Worm (Caenorhabditis elegans) whole organism, midembryonic: Measurements from ENCODE around the gene arrd-15.
A peak's percentile ranks its signal among the peaks of the same experiment; 100 is the strongest.

Experiments
- T22C8.4 ChIP-seq: fragments of 200-800 bp; sonication (Bioruptor generic); IDR thresholded peaks from 2 replicates; pipeline ENCODE4 v1.3.6; 2022; ENCODE audit warnings: missing genetic modification characterization, missing compliant biosample characterization
- cog-1 ChIP-seq: sonication (generic microtip); optimal IDR thresholded peaks from 2 replicates; lab custom pipeline; 2016; ENCODE audit warnings: missing genetic modification characterization, missing compliant biosample characterization
- flt-1 ChIP-seq: fragments of 200-800 bp; sonication (Bioruptor generic); IDR thresholded peaks from 2 replicates; pipeline ENCODE4 v1.3.6; 2022; ENCODE audit warnings: missing genetic modification characterization, missing compliant biosample characterization
- klf-2 ChIP-seq: fragments of 200-800 bp; sonication (Bioruptor generic); conservative IDR thresholded peaks from 2 replicates; pipeline ENCODE4 v1.3.6; 2022; ENCODE audit warnings: missing genetic modification reagents, missing genetic modification characterization, missing compliant biosample characterization
- med-1 ChIP-seq: sonication (generic microtip); optimal IDR thresholded peaks from 2 replicates; lab custom pipeline; 2017; ENCODE audit warnings: missing genetic modification characterization, mild to moderate bottlenecking, missing compliant biosample characterization, antibody characterized with exemption, missing genetic modification reagents; ENCODE audit not compliant: insufficient read depth
- ref-1 ChIP-seq: fragments of 200-800 bp; sonication (Bioruptor generic); conservative IDR thresholded peaks from 2 replicates; pipeline ENCODE4 v1.3.6; 2022; ENCODE audit warnings: missing genetic modification reagents, missing genetic modification characterization, missing compliant biosample characterization
- tab-1 ChIP-seq: fragments of 200-800 bp; sonication (Bioruptor generic); IDR thresholded peaks from 2 replicates; pipeline ENCODE4 v1.3.6; 2022; ENCODE audit warnings: missing genetic modification characterization, missing compliant biosample characterization
- ztf-23 ChIP-seq: fragments of 200-800 bp; sonication (Bioruptor generic); IDR thresholded peaks from 2 replicates; pipeline ENCODE4 v1.3.6; 2022; ENCODE audit warnings: missing genetic modification reagents, missing genetic modification characterization, missing compliant biosample characterization
- ztf-29 ChIP-seq: fragments of 200-800 bp; sonication (Bioruptor generic); IDR thresholded peaks from 2 replicates; pipeline ENCODE4 v1.3.6; 2022; ENCODE audit warnings: missing genetic modification reagents, missing genetic modification characterization, missing compliant biosample characterization

The arrd-15 gene

DNA sequence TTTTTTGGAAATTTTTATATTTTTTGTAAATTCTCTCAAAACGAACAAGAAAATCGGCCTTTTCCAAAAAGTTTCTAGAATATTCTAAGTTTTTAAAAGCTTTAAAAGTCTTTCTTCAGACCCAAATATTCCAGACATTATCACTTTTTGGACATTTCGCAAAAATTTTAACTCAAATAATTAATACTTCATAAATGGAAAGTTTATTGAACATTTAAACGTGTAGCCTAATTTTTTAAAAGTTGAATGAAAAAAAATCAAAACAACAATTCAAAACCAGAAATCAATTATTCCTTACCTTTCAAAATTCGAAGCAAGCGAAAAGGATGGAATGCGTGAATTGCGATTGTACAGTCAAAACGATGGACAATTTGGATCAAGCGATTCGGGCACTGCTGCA lies 10.0 kb upstream of the arrd-15 start, which contains the start of gene ZK637.15:
ZK637.15 (plus strand) TSS at position 301 of the 400 bp plus-strand sequence.
- no peak for TF ChIP-seq flt-1 (GFP tag; lab: Robert Waterston, UW)
- TF ChIP-seq ref-1: no peak
- no peak for TF ChIP-seq T22C8.4 (GFP tag; lab: Robert Waterston, UW)
- no peak for TF ChIP-seq ztf-23 (GFP tag; lab: Robert Waterston, UW)
- TF ChIP-seq cog-1 (tag; lab: Kevin White, UChicago): no peak
- TF ChIP-seq med-1 (GFP tag; lab: Kevin White, UChicago): no peak
- no peak for TF ChIP-seq ztf-29
- no peak for TF ChIP-seq klf-2
- TF ChIP-seq tab-1 (GFP tag; lab: Robert Waterston, UW): no peak

ce11 chrIII:8922061-8922460 lies 7.8 kb upstream of the arrd-15 start:
- TF ChIP-seq klf-2 (no peak), med-1 (GFP tag; lab: Kevin White, UChicago) (no peak), flt-1 (GFP tag; lab: Robert Waterston, UW) (no peak), T22C8.4 (GFP tag; lab: Robert Waterston, UW) (no peak), cog-1 (tag; lab: Kevin White, UChicago) (no peak), ztf-29 (no peak), tab-1 (GFP tag; lab: Robert Waterston, UW) (no peak), ref-1 (no peak), ztf-23 (GFP tag; lab: Robert Waterston, UW) (no peak)

DNA sequence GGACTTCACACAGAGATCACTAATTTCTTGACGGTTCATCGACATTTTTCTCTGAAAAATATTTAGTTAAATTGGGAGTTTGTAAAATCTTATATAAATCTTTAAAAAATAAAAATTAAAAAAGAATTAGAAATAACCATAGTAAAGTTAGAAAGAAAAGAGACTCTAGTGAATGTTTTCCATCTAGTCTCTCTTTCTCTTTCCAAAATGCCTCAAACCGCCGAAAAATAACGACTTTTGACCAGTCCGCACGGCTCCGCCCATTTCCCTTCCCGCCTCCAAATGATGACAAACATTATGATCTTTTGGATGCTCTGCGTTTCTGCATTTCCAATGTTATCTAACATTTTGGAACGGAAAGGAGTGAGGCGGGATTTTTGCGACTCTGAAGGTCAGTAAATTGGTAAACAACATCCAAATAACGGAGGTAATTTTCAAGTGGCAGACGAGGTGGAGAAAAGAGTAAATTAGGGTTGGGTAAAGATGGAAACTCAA lies 6.5 kb upstream of the arrd-15 start, which contains the start of gene glb-1:
glb-1 (minus strand) TSS at position 51 of the 495 bp plus-strand sequence.
- no peak for TF ChIP-seq med-1 (GFP tag; lab: Kevin White, UChicago)
- no peak for TF ChIP-seq cog-1 (tag; lab: Kevin White, UChicago)
- no peak for TF ChIP-seq tab-1 (GFP tag; lab: Robert Waterston, UW)
- TF ChIP-seq ref-1: no peak
- TF ChIP-seq flt-1 (GFP tag; lab: Robert Waterston, UW): no peak

DNA sequence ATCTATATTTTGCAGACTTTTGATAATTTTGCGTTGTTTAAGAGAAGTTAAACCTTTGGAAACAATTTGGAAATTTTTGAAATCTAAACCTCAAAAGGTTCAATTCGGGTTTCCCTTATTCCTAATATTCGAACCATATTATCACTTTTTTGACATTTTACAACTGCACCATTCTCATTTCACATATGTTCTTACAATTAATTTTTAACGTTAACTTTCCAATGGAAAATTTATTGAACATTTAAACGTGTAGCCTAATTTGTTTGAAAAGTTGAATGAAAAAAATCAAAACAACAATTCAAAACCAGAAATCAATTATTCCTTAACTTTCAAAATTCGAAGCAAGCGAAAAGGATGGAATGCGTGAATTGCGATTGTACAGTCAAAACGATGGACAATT lies 5.9 kb upstream of the arrd-15 start, which contains the start of gene ZK637.12:
ZK637.12 (plus strand) TSS at position 301 of the 400 bp plus-strand sequence.
- TF ChIP-seq cog-1 (tag; lab: Kevin White, UChicago) (no peak), tab-1 (GFP tag; lab: Robert Waterston, UW) (no peak), klf-2 (no peak), ztf-23 (GFP tag; lab: Robert Waterston, UW) (no peak), ztf-29 (no peak), flt-1 (GFP tag; lab: Robert Waterston, UW) (no peak), ref-1 (no peak), T22C8.4 (GFP tag; lab: Robert Waterston, UW) (no peak), med-1 (GFP tag; lab: Kevin White, UChicago) (no peak)

ce11 chrIII:8925539-8925938 lies 4.3 kb upstream of the arrd-15 start:
- no peak for TF ChIP-seq ref-1
- no peak for TF ChIP-seq cog-1 (tag; lab: Kevin White, UChicago)
- TF ChIP-seq flt-1 (GFP tag; lab: Robert Waterston, UW): no peak
- TF ChIP-seq klf-2: no peak
- TF ChIP-seq ztf-29: no peak
- no peak for TF ChIP-seq med-1 (GFP tag; lab: Kevin White, UChicago)
- no peak for TF ChIP-seq tab-1 (GFP tag; lab: Robert Waterston, UW)
- TF ChIP-seq ztf-23 (GFP tag; lab: Robert Waterston, UW): no peak
- no peak for TF ChIP-seq T22C8.4 (GFP tag; lab: Robert Waterston, UW)

DNA sequence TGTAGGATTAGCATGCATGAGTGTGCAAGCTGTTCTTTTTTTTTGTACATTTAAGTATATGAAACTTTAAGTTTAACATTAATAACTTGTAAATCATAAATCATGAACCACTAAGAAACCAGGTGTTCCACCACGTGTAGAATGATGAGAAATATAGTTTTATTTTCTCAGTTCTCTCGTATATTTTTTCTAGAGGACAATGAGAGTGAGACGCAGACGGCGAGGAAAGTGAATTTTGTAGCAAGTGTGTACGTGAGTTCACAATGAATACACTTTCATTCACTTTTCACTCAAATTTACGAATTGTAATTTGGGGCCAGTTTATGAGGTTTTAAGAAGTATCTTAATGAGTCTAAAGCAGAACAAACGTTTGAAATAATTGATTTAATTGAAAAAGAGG lies 3.3 kb upstream of the arrd-15 start:
- TF ChIP-seq ref-1 (no peak), flt-1 (GFP tag; lab: Robert Waterston, UW) (no peak), klf-2 (no peak)

DNA sequence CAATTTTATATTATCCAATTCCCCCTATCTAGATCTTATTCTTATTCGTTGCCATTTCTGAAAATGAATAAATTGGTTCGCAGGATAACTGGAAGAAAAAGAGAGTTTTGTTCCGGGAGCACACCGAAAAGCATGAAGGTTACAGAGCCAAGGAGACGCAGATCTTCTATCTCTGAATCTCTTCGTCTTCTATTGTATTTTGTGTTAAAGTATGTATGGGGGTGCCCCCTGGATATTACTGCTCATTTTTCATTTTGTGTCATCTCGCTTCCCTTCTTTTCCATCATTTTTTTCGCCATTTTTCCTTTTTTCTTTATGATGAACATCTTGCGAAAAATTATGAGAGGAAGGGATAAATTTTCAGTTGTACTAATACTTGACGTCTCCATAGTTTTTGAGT lies 3.9 kb downstream of the arrd-15 start:
- TF ChIP-seq ref-1 (no peak), cog-1 (tag; lab: Kevin White, UChicago) (no peak), flt-1 (GFP tag; lab: Robert Waterston, UW) (no peak), ztf-23 (GFP tag; lab: Robert Waterston, UW) (no peak), ztf-29 (no peak), med-1 (GFP tag; lab: Kevin White, UChicago) (no peak), T22C8.4 (GFP tag; lab: Robert Waterston, UW) (no peak), klf-2 (no peak), tab-1 (GFP tag; lab: Robert Waterston, UW) (no peak)

DNA sequence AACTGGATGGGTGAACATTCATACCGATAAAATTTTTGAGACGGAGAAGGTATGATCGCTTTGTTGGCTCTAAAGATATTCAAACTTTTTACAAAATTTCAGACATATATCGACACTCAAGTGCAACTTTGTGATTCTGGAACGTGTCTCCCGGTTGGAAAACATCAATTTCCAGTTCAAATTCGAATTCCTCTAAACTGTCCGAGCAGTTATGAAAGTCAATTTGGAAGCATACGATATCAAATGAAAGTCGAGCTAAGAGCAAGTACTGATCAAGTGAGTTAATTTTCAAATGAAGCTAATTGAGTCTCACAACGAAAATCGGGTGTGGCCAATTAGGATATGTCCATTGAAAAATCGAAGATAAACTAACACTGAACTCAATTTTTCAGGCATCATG lies 4.6 kb downstream of the arrd-15 start:
- TF ChIP-seq ztf-23 (GFP tag; lab: Robert Waterston, UW) (no peak), ref-1 (no peak), T22C8.4 (GFP tag; lab: Robert Waterston, UW) (no peak), cog-1 (tag; lab: Kevin White, UChicago) (no peak), ztf-29 (no peak), klf-2 (no peak), flt-1 (GFP tag; lab: Robert Waterston, UW) (no peak), tab-1 (GFP tag; lab: Robert Waterston, UW) (no peak), med-1 (GFP tag; lab: Kevin White, UChicago) (no peak)

DNA sequence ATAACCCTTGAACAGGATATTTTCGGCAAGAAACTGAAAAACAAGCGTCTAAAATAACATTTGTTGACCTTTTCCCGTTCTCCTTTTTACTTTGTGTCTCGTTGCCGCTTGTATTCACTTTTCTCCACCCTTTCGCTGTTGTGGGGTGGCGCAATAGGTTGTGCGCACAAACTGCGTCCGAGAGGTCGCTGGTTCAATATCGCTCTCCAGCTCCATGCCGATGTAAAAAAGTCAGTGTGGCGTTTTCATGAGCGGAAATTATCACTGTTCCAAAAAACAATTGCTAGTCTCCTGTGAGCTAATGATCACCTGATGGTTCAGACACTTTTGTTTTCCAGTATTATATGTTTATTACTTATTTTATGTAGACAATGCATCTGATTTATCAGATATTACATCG lies 7.7 kb downstream of the arrd-15 start:
- peak; percentile 54 for TF ChIP-seq med-1 (GFP tag; lab: Kevin White, UChicago)
- peak; percentile 91 for TF ChIP-seq cog-1 (tag; lab: Kevin White, UChicago)
- TF ChIP-seq ref-1: peak; percentile 89
- TF ChIP-seq klf-2: peak; percentile 92
- TF ChIP-seq flt-1 (GFP tag; lab: Robert Waterston, UW): peak; percentile 96
- peak; percentile 94 for TF ChIP-seq ztf-29
- TF ChIP-seq tab-1 (GFP tag; lab: Robert Waterston, UW): peak; percentile 93
- peak; percentile 87 for TF ChIP-seq T22C8.4 (GFP tag; lab: Robert Waterston, UW)
- TF ChIP-seq ztf-23 (GFP tag; lab: Robert Waterston, UW): peak; percentile 95

- TF ChIP-seq cog-1 (tag; lab: Kevin White, UChicago) (no peak), klf-2 (no peak), T22C8.4 (GFP tag; lab: Robert Waterston, UW) (no peak), tab-1 (GFP tag; lab: Robert Waterston, UW) (no peak), ztf-23 (GFP tag; lab: Robert Waterston, UW) (no peak), med-1 (GFP tag; lab: Kevin White, UChicago) (no peak), flt-1 (GFP tag; lab: Robert Waterston, UW) (no peak), ref-1 (no peak), ztf-29 (no peak)
Measured at ce11 chrIII:8944357-8944756, 14.5 kb downstream of the arrd-15 start, which contains the start of gene dhrr-1. Gene dhrr-1 (plus strand): TSS chrIII:8944657.
